Fruit fly (Drosophila melanogaster) whole organism, prepupa: ENCODE measurements around the gene Fad2.
A peak's percentile ranks its signal among the peaks of the same experiment; 100 is the strongest.

Source experiments
- Blimp-1 ChIP-seq: fragments of 200-800 bp; sonication (Bioruptor generic); optimal IDR thresholded peaks from 3 replicates; lab custom pipeline; 2017; ENCODE audit warnings: missing biosample characterization, missing genetic modification characterization, mild to moderate bottlenecking, moderate library complexity, missing genetic modification reagents
- CG10631 ChIP-seq: fragments of 200-800 bp; sonication (Bioruptor generic); optimal IDR thresholded peaks from 2 replicates; lab custom pipeline; 2016; ENCODE audit warnings: missing biosample characterization, missing genetic modification characterization
- CG10669 ChIP-seq: fragments of 200-800 bp; sonication (Bioruptor generic); optimal IDR thresholded peaks from 3 replicates; lab custom pipeline; 2018; ENCODE audit warnings: missing biosample characterization, mild to moderate bottlenecking, missing genetic modification characterization, moderate library complexity
- CG11294 ChIP-seq: fragments of 200-800 bp; sonication (Bioruptor generic); IDR thresholded peaks from 2 replicates; pipeline ENCODE4 v1.3.6; 2022; ENCODE audit warnings: missing biosample characterization, missing genetic modification characterization
- CG11902 ChIP-seq: fragments of 200-800 bp; sonication (Bioruptor generic); optimal IDR thresholded peaks from 3 replicates; lab custom pipeline; 2016; ENCODE audit warnings: missing biosample characterization, missing genetic modification characterization
- CG1621 ChIP-seq: fragments of 200-800 bp; sonication (Bioruptor generic); optimal IDR thresholded peaks from 3 replicates; lab custom pipeline; 2018; ENCODE audit warnings: missing biosample characterization, mild to moderate bottlenecking, missing genetic modification characterization
- CG16779 ChIP-seq: fragments of 200-800 bp; sonication (Bioruptor generic); optimal IDR thresholded peaks from 3 replicates; lab custom pipeline; 2017; ENCODE audit warnings: missing biosample characterization, mild to moderate bottlenecking, missing genetic modification characterization
- CG3032 ChIP-seq: fragments of 200-800 bp; optimal IDR thresholded peaks from 2 replicates; lab custom pipeline; 2019; ENCODE audit warnings: missing biosample characterization, mild to moderate bottlenecking, missing genetic modification characterization, moderate library complexity
- CG32006 ChIP-seq: fragments of 200-800 bp; sonication (Bioruptor generic); optimal IDR thresholded peaks from 3 replicates; lab custom pipeline; 2017; ENCODE audit warnings: missing biosample characterization, mild to moderate bottlenecking, missing genetic modification characterization
- CG3919 ChIP-seq: fragments of 200-800 bp; sonication (Bioruptor generic); optimal IDR thresholded peaks from 3 replicates; lab custom pipeline; 2016; ENCODE audit warnings: missing biosample characterization, missing genetic modification characterization
- CG4318 ChIP-seq: fragments of 200-800 bp; sonication (Bioruptor generic); optimal IDR thresholded peaks from 3 replicates; lab custom pipeline; 2017; ENCODE audit warnings: missing biosample characterization, mild to moderate bottlenecking, missing genetic modification characterization
- CG6163 ChIP-seq: fragments of 200-800 bp; sonication (Bioruptor generic); IDR thresholded peaks from 3 replicates; pipeline ENCODE4 v1.3.6; 2022; ENCODE audit warnings: missing biosample characterization, missing genetic modification characterization
- CG6792 ChIP-seq: fragments of 200-800 bp; sonication (Bioruptor generic); optimal IDR thresholded peaks from 3 replicates; lab custom pipeline; 2016; ENCODE audit warnings: missing biosample characterization, missing genetic modification characterization
- CG6808 ChIP-seq: fragments of 200-800 bp; sonication (Bioruptor generic); optimal IDR thresholded peaks from 3 replicates; lab custom pipeline; 2017; ENCODE audit warnings: missing biosample characterization, missing genetic modification characterization, mild to moderate bottlenecking, moderate library complexity, missing genetic modification reagents
- CG6854 ChIP-seq: fragments of 200-800 bp; sonication (Bioruptor generic); optimal IDR thresholded peaks from 2 replicates; lab custom pipeline; 2017; ENCODE audit warnings: missing biosample characterization, mild to moderate bottlenecking, missing genetic modification characterization
- CG7368 ChIP-seq: fragments of 200-800 bp; sonication (Bioruptor generic); optimal IDR thresholded peaks from 3 replicates; lab custom pipeline; 2016; ENCODE audit warnings: missing biosample characterization, missing genetic modification characterization
- CG8119 ChIP-seq: fragments of 200-800 bp; sonication (Bioruptor generic); IDR thresholded peaks from 3 replicates; pipeline ENCODE4 v1.3.6; 2022; ENCODE audit warnings: missing biosample characterization, missing genetic modification characterization
- CG8319 ChIP-seq: fragments of 200-800 bp; sonication (Bioruptor generic); optimal IDR thresholded peaks from 3 replicates; lab custom pipeline; 2016; ENCODE audit warnings: missing biosample characterization, missing genetic modification characterization
- CG8632 ChIP-seq: fragments of 200-800 bp; sonication (Bioruptor generic); optimal IDR thresholded peaks from 3 replicates; lab custom pipeline; 2016; ENCODE audit warnings: missing biosample characterization, missing genetic modification characterization
- CG9139 ChIP-seq: fragments of 200-800 bp; sonication (Bioruptor generic); optimal IDR thresholded peaks from 3 replicates; lab custom pipeline; 2017; ENCODE audit warnings: missing biosample characterization, mild to moderate bottlenecking, missing genetic modification characterization
- Eip75B ChIP-seq: fragments of 200-800 bp; sonication (Bioruptor generic); optimal IDR thresholded peaks from 3 replicates; lab custom pipeline; 2016; ENCODE audit warnings: missing biosample characterization, missing genetic modification characterization
- Eip78C ChIP-seq: fragments of 200-800 bp; sonication (Bioruptor generic); peaks from one replicate; lab custom pipeline; 2016; ENCODE audit warnings: missing biosample characterization, missing genetic modification characterization
- Eip93F ChIP-seq: fragments of 200-800 bp; sonication (Bioruptor generic); optimal IDR thresholded peaks from 2 replicates; lab custom pipeline; 2016; ENCODE audit warnings: missing biosample characterization, mild to moderate bottlenecking, missing genetic modification characterization
- Ets21C ChIP-seq: fragments of 200-800 bp; sonication (Bioruptor generic); optimal IDR thresholded peaks from 3 replicates; lab custom pipeline; 2016; ENCODE audit warnings: missing biosample characterization, missing genetic modification characterization
- Ets96B ChIP-seq: fragments of 200-800 bp; optimal IDR thresholded peaks from 2 replicates; lab custom pipeline; 2019; ENCODE audit warnings: missing biosample characterization, mild to moderate bottlenecking, missing genetic modification characterization, moderate library complexity
- Gug ChIP-seq: fragments of 200-800 bp; sonication (Bioruptor generic); IDR thresholded peaks from 2 replicates; pipeline ENCODE4 v1.3.6; 2022; ENCODE audit warnings: missing biosample characterization, missing genetic modification characterization
- Hr38 ChIP-seq: sonication (Bioruptor generic); optimal IDR thresholded peaks from 2 replicates; lab custom pipeline; 2016; ENCODE audit warnings: missing biosample characterization, missing genetic modification characterization
- Hr39 ChIP-seq: fragments of 200-800 bp; sonication (Bioruptor generic); optimal IDR thresholded peaks from 2 replicates; lab custom pipeline; 2016; ENCODE audit warnings: missing biosample characterization, missing genetic modification characterization
- Hr4 ChIP-seq: fragments of 200-800 bp; sonication (Bioruptor generic); optimal IDR thresholded peaks from 3 replicates; lab custom pipeline; 2016; ENCODE audit warnings: missing biosample characterization, missing genetic modification characterization
- Lpt ChIP-seq: fragments of 200-800 bp; sonication (Bioruptor generic); optimal IDR thresholded peaks from 3 replicates; lab custom pipeline; 2016; ENCODE audit warnings: missing biosample characterization, missing genetic modification characterization
- Met ChIP-seq: fragments of 200-800 bp; sonication (Bioruptor generic); optimal IDR thresholded peaks from 3 replicates; lab custom pipeline; 2016; ENCODE audit warnings: missing biosample characterization, missing genetic modification characterization
- Smox ChIP-seq: fragments of 200-800 bp; sonication (Bioruptor generic); optimal IDR thresholded peaks from 3 replicates; lab custom pipeline; 2016; ENCODE audit warnings: missing biosample characterization, missing genetic modification characterization
- Sox102F ChIP-seq: fragments of 200-800 bp; sonication (Bioruptor generic); optimal IDR thresholded peaks from 2 replicates; lab custom pipeline; 2016; ENCODE audit warnings: missing biosample characterization, mild to moderate bottlenecking, missing genetic modification characterization
- Sox14 ChIP-seq: fragments of 200-800 bp; sonication (Bioruptor generic); optimal IDR thresholded peaks from 3 replicates; lab custom pipeline; 2016; ENCODE audit warnings: missing biosample characterization, missing genetic modification characterization
- achi ChIP-seq: fragments of 200-800 bp; sonication (Bioruptor generic); optimal IDR thresholded peaks from 3 replicates; lab custom pipeline; 2016; ENCODE audit warnings: missing biosample characterization, missing genetic modification characterization
- acj6 ChIP-seq: fragments of 200-800 bp; sonication (Bioruptor generic); optimal IDR thresholded peaks from 3 replicates; lab custom pipeline; 2016; ENCODE audit warnings: missing biosample characterization, missing genetic modification characterization
- cyc ChIP-seq: fragments of 200-800 bp; sonication (Bioruptor generic); optimal IDR thresholded peaks from 3 replicates; lab custom pipeline; 2016; ENCODE audit warnings: missing biosample characterization, missing genetic modification characterization
- dac ChIP-seq: fragments of 200-800 bp; sonication (Bioruptor generic); optimal IDR thresholded peaks from 2 replicates; lab custom pipeline; 2017; ENCODE audit warnings: missing biosample characterization, mild to moderate bottlenecking, missing genetic modification characterization
- eg ChIP-seq: fragments of 200-800 bp; sonication (Bioruptor generic); IDR thresholded peaks from 3 replicates; pipeline ENCODE4 v1.3.6; 2022; ENCODE audit warnings: missing biosample characterization, missing genetic modification characterization
- esn ChIP-seq: fragments of 200-800 bp; sonication (Bioruptor generic); optimal IDR thresholded peaks from 2 replicates; lab custom pipeline; 2016; ENCODE audit warnings: missing biosample characterization, mild to moderate bottlenecking, missing genetic modification characterization, moderate library complexity
- fd59A ChIP-seq: fragments of 200-800 bp; sonication (Bioruptor generic); optimal IDR thresholded peaks from 2 replicates; lab custom pipeline; 2017; ENCODE audit warnings: missing biosample characterization, mild to moderate bottlenecking, missing genetic modification characterization, missing genetic modification reagents
- fd85E ChIP-seq: fragments of 200-800 bp; sonication (Bioruptor generic); optimal IDR thresholded peaks from 3 replicates; lab custom pipeline; 2016; ENCODE audit warnings: missing biosample characterization, missing genetic modification characterization
- fkh ChIP-seq: fragments of 200-800 bp; sonication (Bioruptor generic); optimal IDR thresholded peaks from 3 replicates; lab custom pipeline; 2017; ENCODE audit warnings: missing biosample characterization, mild to moderate bottlenecking, missing genetic modification characterization, moderate library complexity
- lz ChIP-seq: fragments of 200-800 bp; sonication (Bioruptor generic); optimal IDR thresholded peaks from 3 replicates; lab custom pipeline; 2016; ENCODE audit warnings: missing biosample characterization, missing genetic modification characterization
- net ChIP-seq: fragments of 200-800 bp; sonication (Bioruptor generic); optimal IDR thresholded peaks from 3 replicates; lab custom pipeline; 2016; ENCODE audit warnings: missing biosample characterization, missing genetic modification characterization
- pdm3 ChIP-seq: fragments of 200-800 bp; sonication (Bioruptor generic); optimal IDR thresholded peaks from 3 replicates; lab custom pipeline; 2016; ENCODE audit warnings: missing biosample characterization, missing genetic modification characterization
- salr ChIP-seq, 2 experiments: fragments of 200-800 bp; sonication (Bioruptor generic); optimal IDR thresholded peaks; 3 replicates each; lab custom pipeline; 2016 to 2018; ENCODE audit warnings: missing biosample characterization in 2 of 2, missing genetic modification characterization in 2 of 2, mild to moderate bottlenecking in 1 of 2
- spab ChIP-seq: fragments of 200-800 bp; sonication (Bioruptor generic); optimal IDR thresholded peaks from 2 replicates; lab custom pipeline; 2017; ENCODE audit warnings: missing biosample characterization, mild to moderate bottlenecking, missing genetic modification characterization, missing genetic modification reagents
- ss ChIP-seq, 2 experiments: fragments of 200-800 bp; sonication (Bioruptor generic); optimal IDR thresholded peaks; 2 replicates in 1 of 2; 3 replicates in 1 of 2; lab custom pipeline; 2017 to 2018; ENCODE audit warnings: mild to moderate bottlenecking in 2 of 2, missing biosample characterization in 2 of 2, missing genetic modification characterization in 2 of 2, moderate library complexity in 1 of 2
- svp ChIP-seq: fragments of 200-800 bp; sonication (Bioruptor generic); peaks from one replicate; lab custom pipeline; 2016; ENCODE audit warnings: missing biosample characterization, missing genetic modification characterization
- vri ChIP-seq: fragments of 200-800 bp; sonication (Bioruptor generic); optimal IDR thresholded peaks from 3 replicates; lab custom pipeline; 2016; ENCODE audit warnings: missing biosample characterization, mild to moderate bottlenecking, missing genetic modification characterization

The Fad2 gene

DNA sequence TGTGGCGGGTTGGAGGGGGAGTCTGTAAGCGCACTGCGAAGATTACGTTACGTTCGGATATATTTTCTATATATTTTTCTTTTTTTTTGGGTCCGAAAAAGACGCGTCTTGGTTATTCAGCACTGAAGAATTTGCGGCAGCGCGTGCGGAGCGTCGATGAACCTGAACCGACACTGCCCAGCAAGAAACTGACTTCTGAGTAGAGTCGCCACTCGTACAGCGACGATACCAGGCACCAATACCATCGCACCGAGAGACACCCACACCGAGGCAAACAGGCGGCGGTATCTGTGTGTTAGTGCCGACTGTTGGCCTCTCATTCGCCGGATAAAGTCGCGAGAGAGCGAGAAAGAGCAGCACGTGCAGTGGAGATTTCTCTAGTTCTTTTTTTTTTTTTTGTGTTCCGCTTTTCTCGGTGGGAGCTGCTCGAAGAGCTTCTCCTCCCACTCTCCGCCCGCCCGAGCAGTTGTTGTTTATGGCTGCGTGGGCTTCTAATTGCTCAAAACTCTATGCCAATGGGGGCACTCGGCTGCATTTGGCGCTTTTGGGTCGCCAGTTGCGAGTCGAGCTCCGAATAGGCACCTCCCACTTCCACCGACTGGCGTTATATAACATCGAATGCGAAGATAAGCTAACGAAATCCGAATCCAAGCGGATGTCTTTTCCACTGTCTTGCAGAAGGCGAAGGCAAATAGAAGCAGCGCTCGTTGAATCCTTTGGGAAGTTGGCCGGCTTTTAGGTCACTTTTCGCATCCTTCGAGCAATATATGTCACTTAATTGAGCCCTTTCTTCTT, 14.1 kb upstream of the Fad2 start, which contains the start of gene klu:
klu (minus strand) TSS at position 189 of the 795 bp plus-strand sequence.
- TF ChIP-seq CG6792 (no peak), CG7368 (GFP tag; lab: Kevin White, UChicago) (no peak), svp (GFP tag; lab: Kevin White, UChicago) (peak; percentile 93), Hr39 (no peak), Blimp-1 (GFP tag; lab: Kevin White, UChicago) (no peak), Hr38 (GFP tag; lab: Kevin White, UChicago) (no peak), CG6163 (peak; percentile 90), fkh (GFP tag; lab: Kevin White, UChicago) (peak; percentile 37), CG11294 (GFP tag; lab: Robert Waterston, UW) (peak; percentile 42; the same call in 1 of the 2 replicates), Smox (no peak), CG6808 (GFP tag; lab: Kevin White, UChicago) (peak; percentile 49), CG3032 (tag; lab: Kevin White, UChicago) (peak; percentile 26), Ets21C (no peak), Eip75B (peak; percentile 36), acj6 (GFP tag; lab: Kevin White, UChicago) (no peak), CG32006 (GFP tag; lab: Kevin White, UChicago) (peak; percentile 61), net (GFP tag; lab: Kevin White, UChicago) (peak; percentile 62), ss (GFP tag; optimal IDR thresholded peaks at IDR 0.05; lab: Kevin White, UChicago) (peak; percentile 76 to 78), Met (GFP tag; lab: Kevin White, UChicago) (peak; percentile 11), CG16779 (tag; lab: Kevin White, UChicago) (peak; percentile 25), esn (peak; percentile 26), Eip93F (GFP tag; lab: Kevin White, UChicago) (peak; percentile 52), Hr4 (GFP tag; lab: Kevin White, UChicago) (no peak), fd85E (no peak), CG6854 (GFP tag; lab: Kevin White, UChicago) (peak; percentile 31), Lpt (GFP tag; lab: Kevin White, UChicago) (peak; percentile 24), CG9139 (GFP tag; lab: Kevin White, UChicago) (peak; percentile 17), lz (GFP tag; lab: Kevin White, UChicago) (peak; percentile 24), CG10669 (GFP tag; lab: Kevin White, UChicago) (peak; percentile 35), CG10631 (GFP tag; lab: Kevin White, UChicago) (peak; percentile 6), pdm3 (GFP tag; lab: Kevin White, UChicago) (no peak), eg (GFP tag; lab: Robert Waterston, UW) (peak; percentile 90), CG11902 (GFP tag; lab: Kevin White, UChicago) (no peak), Eip78C (GFP tag; lab: Kevin White, UChicago) (peak; percentile 70), CG4318 (GFP tag; lab: Kevin White, UChicago) (no peak), Ets96B (tag; lab: Kevin White, UChicago) (peak; percentile 29), fd59A (GFP tag; lab: Kevin White, UChicago) (peak; percentile 46), salr (GFP tag; optimal IDR thresholded peaks at IDR 0.05; lab: Kevin White, UChicago) (peak in 1 of 2 experiments; percentile 9), Sox14 (GFP tag; lab: Kevin White, UChicago) (peak; percentile 51), CG8319 (GFP tag; lab: Kevin White, UChicago) (no peak), Sox102F (peak; percentile 15), vri (GFP tag; lab: Kevin White, UChicago) (peak; percentile 40), CG3919 (GFP tag; lab: Kevin White, UChicago) (peak; percentile 31), CG8632 (GFP tag; lab: Kevin White, UChicago) (no peak), spab (GFP tag; lab: Kevin White, UChicago) (peak; percentile 55), Gug (GFP tag; lab: Robert Waterston, UW) (0 out of 2 replicates have a peak, but pooled peaks have one; percentile 25), CG1621 (tag; lab: Kevin White, UChicago) (peak; percentile 54), achi (GFP tag; lab: Kevin White, UChicago) (peak; percentile 20), cyc (no peak), dac (peak; percentile 64), CG8119 (peak; percentile 82)
